Worm (Caenorhabditis elegans): Measurements from ENCODE around the gene sars-2.

ce11 chrIV:4344828-4345227 is 12.6 kb upstream of the sars-2 start:
- TF ChIP-seq ZK185.1 (tag; optimal IDR thresholded peaks at IDR 0.05; ENCODE audit: poor library complexity, severe bottlenecking) (no peak), nhr-80 (tag; optimal IDR thresholded peaks at IDR 0.05) (no peak), madf-8 (GFP tag; conservative IDR thresholded peaks at IDR 0.05) (no peak), ama-1 (optimal IDR thresholded peaks at IDR 0.05) (no peak), ama-1 (GFP tag; optimal IDR thresholded peaks at IDR 0.05) (no peak), F33H1.4 (GFP tag; IDR thresholded peaks at IDR 0.05) (no peak), madf-6 (GFP tag; IDR thresholded peaks at IDR 0.05) (no peak), nhr-179 (tag; optimal IDR thresholded peaks at IDR 0.05) (no peak), xnd-1 (tag; optimal IDR thresholded peaks at IDR 0.05) (no peak), unc-62 (GFP tag; optimal IDR thresholded peaks at IDR 0.05) (no peak), rpc-1 (optimal IDR thresholded peaks at IDR 0.05) (no peak), rpc-1 (tag; optimal IDR thresholded peaks at IDR 0.05) (no peak), dpl-1 (GFP tag; optimal IDR thresholded peaks at IDR 0.05) (no peak), ceh-100 (GFP tag; IDR thresholded peaks at IDR 0.05) (no peak)

All from whole organism, young adult.